Fruit fly (Drosophila melanogaster) whole organism, embryonic: ENCODE measurements around the gene DIP-alpha.

ENCODE experiments used
- Abd-B ChIP-seq: fragments of 200-800 bp; sonication (Bioruptor generic); optimal IDR thresholded peaks from 2 replicates; lab custom pipeline; 2018; ENCODE audit warnings: missing biosample characterization, mild to moderate bottlenecking, missing genetic modification characterization, moderate library complexity
- Aef1 ChIP-seq: fragments of 200-800 bp; sonication (Bioruptor generic); IDR thresholded peaks from 3 replicates; pipeline ENCODE4 v1.3.6; 2022; ENCODE audit warnings: missing biosample characterization, missing genetic modification characterization
- Blimp-1 ChIP-seq: fragments of 200-800 bp; sonication (Bioruptor generic); optimal IDR thresholded peaks from 3 replicates; lab custom pipeline; 2018; ENCODE audit warnings: missing biosample characterization, missing genetic modification characterization, mild to moderate bottlenecking, moderate library complexity, missing genetic modification reagents
- CG11696 ChIP-seq: fragments of 200-800 bp; sonication (Bioruptor generic); IDR thresholded peaks from 2 replicates; pipeline ENCODE4 v1.3.6; 2022; ENCODE audit warnings: missing biosample characterization, missing genetic modification characterization
- CG1233 ChIP-seq: fragments of 200-800 bp; sonication (Bioruptor generic); optimal IDR thresholded peaks from 4 replicates; lab custom pipeline; 2018; ENCODE audit warnings: missing biosample characterization, mild to moderate bottlenecking, missing genetic modification characterization
- CG12391 ChIP-seq: fragments of 200-800 bp; sonication (Bioruptor generic); optimal IDR thresholded peaks from 3 replicates; lab custom pipeline; 2018; ENCODE audit warnings: missing biosample characterization, mild to moderate bottlenecking, missing genetic modification characterization, moderate library complexity
- CG13624 ChIP-seq: fragments of 200-800 bp; sonication (Bioruptor generic); optimal IDR thresholded peaks from 2 replicates; lab custom pipeline; 2016; ENCODE audit warnings: missing biosample characterization, missing genetic modification characterization
- CG14014 ChIP-seq: fragments of 200-800 bp; sonication (Bioruptor generic); IDR thresholded peaks from 2 replicates; pipeline ENCODE4 v1.3.6; 2022; ENCODE audit warnings: missing biosample characterization, missing genetic modification characterization
- CG14441 ChIP-seq: fragments of 200-800 bp; sonication (Bioruptor generic); IDR thresholded peaks from 2 replicates; pipeline ENCODE4 v1.3.6; 2022; ENCODE audit warnings: missing biosample characterization, missing genetic modification characterization
- CG17186 ChIP-seq: fragments of 200-800 bp; sonication (Bioruptor generic); optimal IDR thresholded peaks from 3 replicates; lab custom pipeline; 2017; ENCODE audit warnings: missing biosample characterization, missing genetic modification reagents, missing genetic modification characterization
- CG17359 ChIP-seq: fragments of 200-800 bp; sonication (Bioruptor generic); optimal IDR thresholded peaks from 3 replicates; lab custom pipeline; 2018; ENCODE audit warnings: missing biosample characterization, mild to moderate bottlenecking, missing genetic modification characterization, moderate library complexity
- CG2120 ChIP-seq: fragments of 200-800 bp; sonication (Bioruptor generic); optimal IDR thresholded peaks from 3 replicates; lab custom pipeline; 2016; ENCODE audit warnings: missing biosample characterization, missing genetic modification characterization
- CG2889 ChIP-seq: fragments of 200-800 bp; sonication (Bioruptor generic); IDR thresholded peaks from 3 replicates; pipeline ENCODE4 v1.3.6; 2022; ENCODE audit warnings: missing biosample characterization, missing genetic modification characterization
- CG31441 ChIP-seq: fragments of 200-800 bp; sonication (Bioruptor generic); IDR thresholded peaks from 2 replicates; pipeline ENCODE4 v1.3.6; 2022; ENCODE audit warnings: missing biosample characterization, missing genetic modification characterization
- CG32767 ChIP-seq: fragments of 200-800 bp; sonication (Bioruptor generic); IDR thresholded peaks from 2 replicates; pipeline ENCODE4 v1.3.6; 2022; ENCODE audit warnings: missing biosample characterization, missing genetic modification characterization
- CG32772 ChIP-seq: fragments of 200-800 bp; sonication (Bioruptor generic); IDR thresholded peaks from 2 replicates; pipeline ENCODE4 v1.3.6; 2022; ENCODE audit warnings: missing biosample characterization, missing genetic modification characterization
- CG3407 ChIP-seq: fragments of 200-800 bp; sonication (Bioruptor generic); optimal IDR thresholded peaks from 2 replicates; lab custom pipeline; 2018; ENCODE audit warnings: missing biosample characterization, mild to moderate bottlenecking, missing genetic modification characterization
- CG3838 ChIP-seq: fragments of 200-800 bp; sonication (Bioruptor generic); optimal IDR thresholded peaks from 3 replicates; lab custom pipeline; 2016; ENCODE audit warnings: missing biosample characterization, missing genetic modification characterization
- CG4424 ChIP-seq: fragments of 200-800 bp; sonication (Bioruptor generic); optimal IDR thresholded peaks from 3 replicates; lab custom pipeline; 2016; ENCODE audit warnings: missing biosample characterization, missing genetic modification characterization
- CG6765 ChIP-seq: fragments of 200-800 bp; sonication (Bioruptor generic); optimal IDR thresholded peaks from 3 replicates; lab custom pipeline; 2017; ENCODE audit warnings: missing biosample characterization, mild to moderate bottlenecking, missing genetic modification characterization
- CG7556 ChIP-seq: fragments of 200-800 bp; sonication (Bioruptor generic); optimal IDR thresholded peaks from 2 replicates; lab custom pipeline; 2017; ENCODE audit warnings: missing biosample characterization, mild to moderate bottlenecking, missing genetic modification characterization
- CG7786 ChIP-seq: fragments of 200-800 bp; sonication (Bioruptor generic); optimal IDR thresholded peaks from 2 replicates; lab custom pipeline; 2016; ENCODE audit warnings: missing biosample characterization, missing genetic modification characterization
- CG8089 ChIP-seq: fragments of 200-800 bp; sonication (Bioruptor generic); optimal IDR thresholded peaks from 3 replicates; lab custom pipeline; 2016; ENCODE audit warnings: missing biosample characterization, missing genetic modification characterization
- CG8388 ChIP-seq: fragments of 200-800 bp; sonication (Bioruptor generic); optimal IDR thresholded peaks from 2 replicates; lab custom pipeline; 2019; ENCODE audit warnings: missing biosample characterization, mild to moderate bottlenecking, missing genetic modification characterization, moderate library complexity
- CG9727 ChIP-seq: fragments of 200-800 bp; sonication (Bioruptor generic); optimal IDR thresholded peaks from 3 replicates; lab custom pipeline; 2017; ENCODE audit warnings: missing biosample characterization, mild to moderate bottlenecking, missing genetic modification characterization
- D19A ChIP-seq: fragments of 200-800 bp; optimal IDR thresholded peaks from 3 replicates; lab custom pipeline; 2019; ENCODE audit warnings: missing biosample characterization, mild to moderate bottlenecking, missing genetic modification characterization, moderate library complexity
- Dip3 ChIP-seq: fragments of 200-800 bp; sonication (Bioruptor generic); optimal IDR thresholded peaks from 3 replicates; lab custom pipeline; 2016; ENCODE audit warnings: missing biosample characterization, missing genetic modification characterization
- HLH3B ChIP-seq: fragments of 200-800 bp; sonication (Bioruptor generic); IDR thresholded peaks from 2 replicates; pipeline ENCODE4 v1.3.6; 2022; ENCODE audit warnings: missing biosample characterization, missing genetic modification characterization
- HmgZ ChIP-seq: fragments of 200-800 bp; sonication (Bioruptor generic); optimal IDR thresholded peaks from 2 replicates; lab custom pipeline; 2018; ENCODE audit warnings: missing biosample characterization, mild to moderate bottlenecking, missing genetic modification characterization
- Lim3 ChIP-seq: fragments of 200-800 bp; sonication (Bioruptor generic); IDR thresholded peaks from 2 replicates; pipeline ENCODE4 v1.3.6; 2022; ENCODE audit warnings: missing biosample characterization, missing genetic modification characterization
- Mrtf ChIP-seq: fragments of 200-800 bp; sonication (Bioruptor generic); IDR thresholded peaks from 3 replicates; pipeline ENCODE4 v1.3.6; 2022; ENCODE audit warnings: missing biosample characterization, missing genetic modification characterization
- Xbp1 ChIP-seq: fragments of 200-800 bp; sonication (Bioruptor generic); optimal IDR thresholded peaks from 3 replicates; lab custom pipeline; 2016; ENCODE audit warnings: missing biosample characterization, mild to moderate bottlenecking, missing genetic modification characterization
- ara ChIP-seq: fragments of 200-800 bp; sonication (Bioruptor generic); IDR thresholded peaks from 2 replicates; pipeline ENCODE4 v1.3.6; 2022; ENCODE audit warnings: missing biosample characterization, missing genetic modification characterization
- chif ChIP-seq, 2 experiments: fragments of 200-800 bp; sonication (Bioruptor generic); optimal IDR thresholded peaks; 3 replicates each; lab custom pipeline; 2016; ENCODE audit warnings: missing biosample characterization in 2 of 2, missing genetic modification characterization in 2 of 2
- chn ChIP-seq: fragments of 200-800 bp; sonication (Bioruptor generic); optimal IDR thresholded peaks from 2 replicates; lab custom pipeline; 2016; ENCODE audit warnings: missing biosample characterization, missing genetic modification characterization
- dmrt99B ChIP-seq: fragments of 200-800 bp; sonication (Bioruptor generic); optimal IDR thresholded peaks from 2 replicates; lab custom pipeline; 2018; ENCODE audit warnings: missing biosample characterization, mild to moderate bottlenecking, missing genetic modification characterization, moderate library complexity
- fd3F ChIP-seq: fragments of 200-800 bp; sonication (Bioruptor generic); optimal IDR thresholded peaks from 2 replicates; lab custom pipeline; 2018; ENCODE audit warnings: missing biosample characterization, mild to moderate bottlenecking, missing genetic modification characterization, moderate library complexity
- fd64A ChIP-seq: fragments of 200-800 bp; sonication (Bioruptor generic); optimal IDR thresholded peaks from 3 replicates; lab custom pipeline; 2018; ENCODE audit warnings: missing biosample characterization, mild to moderate bottlenecking, missing genetic modification characterization
- gt ChIP-seq: fragments of 200-800 bp; sonication (Bioruptor generic); IDR thresholded peaks from 2 replicates; pipeline ENCODE4 v1.3.6; 2022; ENCODE audit warnings: missing biosample characterization, missing genetic modification characterization
- ham ChIP-seq: fragments of 200-800 bp; sonication (Bioruptor generic); IDR thresholded peaks from 2 replicates; pipeline ENCODE4 v1.3.6; 2022; ENCODE audit warnings: missing biosample characterization, missing genetic modification characterization
- hkb ChIP-seq, 2 experiments: fragments of 200-800 bp in 1 of 2; fragments of >200 bp in 1 of 2; sonication (Bioruptor generic) in 1 of 2; IDR thresholded peaks in 1 of 2; optimal IDR thresholded peaks in 1 of 2; 2 replicates each; pipeline versions ENCODE4 v1.3.6 to Lab custom; 2017 to 2022; ENCODE audit warnings: missing biosample characterization in 1 of 2, missing genetic modification characterization in 1 of 2
- inv ChIP-seq: fragments of 200-800 bp; sonication (Bioruptor generic); IDR thresholded peaks from 2 replicates; pipeline ENCODE4 v1.3.6; 2022; ENCODE audit warnings: missing biosample characterization, missing genetic modification characterization; ENCODE audit not compliant: partially characterized antibody
- org-1 ChIP-seq: fragments of 200-800 bp; sonication (Bioruptor generic); optimal IDR thresholded peaks from 2 replicates; lab custom pipeline; 2017; ENCODE audit warnings: missing biosample characterization, missing genetic modification characterization
- pan ChIP-seq, 4 experiments: fragments of >200 bp in 3 of 4; fragments of 200-800 bp in 1 of 4; sonication (Bioruptor generic) in 1 of 4; optimal IDR thresholded peaks in 3 of 4; IDR thresholded peaks in 1 of 4; 2 replicates each; pipeline versions ENCODE4 v1.3.6 to Lab custom; 2017 to 2022; ENCODE audit warnings: missing biosample characterization in 2 of 4, missing genetic modification characterization in 2 of 4, mixed read lengths in 1 of 4
- pum ChIP-seq: fragments of 200-800 bp; sonication (Bioruptor generic); optimal IDR thresholded peaks from 2 replicates; lab custom pipeline; 2016; ENCODE audit warnings: missing biosample characterization, missing genetic modification characterization
- ranshi ChIP-seq: fragments of 200-800 bp; sonication (Bioruptor generic); IDR thresholded peaks from 2 replicates; pipeline ENCODE4 v1.3.6; 2022; ENCODE audit warnings: missing biosample characterization, missing genetic modification characterization
- repo ChIP-seq: fragments of 200-800 bp; sonication (Bioruptor generic); optimal IDR thresholded peaks from 2 replicates; lab custom pipeline; 2016; ENCODE audit warnings: missing biosample characterization, missing genetic modification characterization
- rib ChIP-seq: fragments of 200-800 bp; sonication (Bioruptor generic); IDR thresholded peaks from 2 replicates; pipeline ENCODE4 v1.3.6; 2022; ENCODE audit warnings: missing biosample characterization, missing genetic modification characterization
- tap ChIP-seq: fragments of 200-800 bp; optimal IDR thresholded peaks from 3 replicates; lab custom pipeline; 2019; ENCODE audit warnings: missing biosample characterization, mild to moderate bottlenecking, missing genetic modification characterization, moderate library complexity
- zfh1 ChIP-seq: fragments of 200-800 bp; sonication (Bioruptor generic); IDR thresholded peaks from 3 replicates; pipeline ENCODE4 v1.3.6; 2022; ENCODE audit warnings: missing biosample characterization, missing genetic modification characterization

DIP-alpha gene

dm6 chrX:3476009-3476408 lies 95.4 kb downstream of the DIP-alpha start (continued):
- peak; percentile 49 for TF ChIP-seq CG4424 (GFP tag; lab: Kevin White, UChicago)
- no peak for TF ChIP-seq Dip3
- TF ChIP-seq fd3F (GFP tag; lab: Kevin White, UChicago): no peak
- peak; percentile 58 for TF ChIP-seq Xbp1 (GFP tag; lab: Kevin White, UChicago)
- peak; percentile 19 to 50 for TF ChIP-seq chif (GFP tag; optimal IDR thresholded peaks at IDR 0.05; lab: Kevin White, UChicago)
- TF ChIP-seq CG2889 (GFP tag; lab: Robert Waterston, UW): no peak
- TF ChIP-seq CG31441 (GFP tag; lab: Robert Waterston, UW): peak; percentile 52
- peak; percentile 13 for TF ChIP-seq CG7556 (GFP tag; lab: Kevin White, UChicago)
- peak; percentile 44 for TF ChIP-seq Blimp-1 (GFP tag; lab: Kevin White, UChicago)
- TF ChIP-seq ranshi: peak; percentile 27; the same call in 1 of the 2 replicates
- TF ChIP-seq CG8089 (GFP tag; lab: Kevin White, UChicago): peak; percentile 25
- peak; percentile 69 for TF ChIP-seq CG32772
- peak; percentile 38 for TF ChIP-seq CG8388 (GFP tag; lab: Kevin White, UChicago)
- no peak for TF ChIP-seq repo
- 0 out of 2 replicates have a peak, but pooled peaks have one; percentile 20 for TF ChIP-seq gt (GFP tag; lab: Robert Waterston, UW)
- peak; percentile 18; the same call in 1 of the 3 replicates for TF ChIP-seq Aef1
- no peak for TF ChIP-seq org-1 (GFP tag; lab: Kevin White, UChicago)
- no peak for TF ChIP-seq CG6765
- TF ChIP-seq Mrtf: no peak
- TF ChIP-seq pan (optimal IDR thresholded peaks at IDR 0.05; lab: Kevin White, UChicago): no peak
- peak in 1 of 2 experiments; percentile 34 for TF ChIP-seq pan (GFP tag; optimal IDR thresholded peaks at IDR 0.05 in 1 of 2, IDR thresholded peaks at IDR 0.05 in 1 of 2)
- TF ChIP-seq CG11696: no peak
- TF ChIP-seq Lim3: no peak
- TF ChIP-seq ham: no peak
- 0 out of 2 replicates have a peak, but pooled peaks have one; percentile 15 for TF ChIP-seq ara (GFP tag; lab: Robert Waterston, UW)
- peak; percentile 28 for TF ChIP-seq Abd-B (GFP tag; lab: Kevin White, UChicago)
- TF ChIP-seq CG17359 (tag; lab: Kevin White, UChicago): peak; percentile 54
- no peak for TF ChIP-seq CG17186
- peak; percentile 57 for TF ChIP-seq dmrt99B (tag; lab: Kevin White, UChicago)
- no peak for TF ChIP-seq inv (GFP tag; lab: Robert Waterston, UW)
- TF ChIP-seq chn (GFP tag; lab: Kevin White, UChicago): peak; percentile 35
- peak; percentile 6 for TF ChIP-seq pum
- TF ChIP-seq CG12391 (tag; lab: Kevin White, UChicago): peak; percentile 52
- TF ChIP-seq CG2120 (GFP tag; lab: Kevin White, UChicago): no peak
- no peak for TF ChIP-seq rib (GFP tag; lab: Robert Waterston, UW)
- TF ChIP-seq D19A: peak; percentile 11
- TF ChIP-seq CG32767 (GFP tag; lab: Robert Waterston, UW): no peak
- peak; percentile 17; the same call in 1 of the 2 replicates for TF ChIP-seq HLH3B (GFP tag; lab: Robert Waterston, UW)
- TF ChIP-seq CG13624 (GFP tag; lab: Kevin White, UChicago): no peak
- TF ChIP-seq HmgZ (tag; lab: Kevin White, UChicago): no peak
- TF ChIP-seq tap (tag; lab: Kevin White, UChicago): peak; percentile 28
- no peak for TF ChIP-seq CG7786
- 0 out of 2 replicates have a peak, but pooled peaks have one; percentile 26 for TF ChIP-seq CG14014 (GFP tag; lab: Robert Waterston, UW)
- TF ChIP-seq CG9727 (GFP tag; lab: Kevin White, UChicago): peak; percentile 50
- peak; percentile 0 for TF ChIP-seq CG3407 (GFP tag; lab: Kevin White, UChicago)
- no peak for TF ChIP-seq hkb (optimal IDR thresholded peaks at IDR 0.05; lab: Kevin White, UChicago)
- peak; percentile 62 for TF ChIP-seq hkb (GFP tag; IDR thresholded peaks at IDR 0.05; lab: Robert Waterston, UW)
- TF ChIP-seq CG3838: no peak
- TF ChIP-seq zfh1: peak; percentile 66
- no peak for TF ChIP-seq CG1233 (GFP tag; lab: Kevin White, UChicago)
- no peak for TF ChIP-seq fd64A (GFP tag; lab: Kevin White, UChicago)
- peak; percentile 33; the same call in 1 of the 2 replicates for TF ChIP-seq CG14441 (GFP tag; lab: Robert Waterston, UW)
